Fruit fly (Drosophila melanogaster) whole organism, wandering third instar larva: ENCODE data around the gene Argk1.

Experiments
- Abd-B ChIP-seq: fragments of >200 bp; optimal IDR thresholded peaks from 2 replicates; lab custom pipeline; 2017; ENCODE audit warnings: missing biosample characterization, missing genetic modification characterization
- CG32264 ChIP-seq: fragments of 200-800 bp; sonication (Bioruptor generic); optimal IDR thresholded peaks from 2 replicates; lab custom pipeline; 2016; ENCODE audit warnings: missing biosample characterization, missing genetic modification characterization
- CG9705 ChIP-seq: fragments of 200-800 bp; sonication (Bioruptor generic); optimal IDR thresholded peaks from 2 replicates; lab custom pipeline; 2018; ENCODE audit warnings: missing biosample characterization, mild to moderate bottlenecking, missing genetic modification characterization
- CrebA ChIP-seq: fragments of 200-800 bp; sonication (Bioruptor generic); optimal IDR thresholded peaks from 2 replicates; lab custom pipeline; 2016; ENCODE audit warnings: missing biosample characterization, mild to moderate bottlenecking, missing genetic modification characterization, borderline replicate concordance
- Dfd ChIP-seq: fragments of >200 bp; optimal IDR thresholded peaks from 2 replicates; lab custom pipeline; 2017; ENCODE audit warnings: missing biosample characterization, missing genetic modification characterization
- Dif ChIP-seq: fragments of 200-275, 200-300 bp; sonication (Bioruptor generic); optimal IDR thresholded peaks from 2 replicates; lab custom pipeline; 2018; ENCODE audit warnings: missing biosample characterization, missing genetic modification characterization; ENCODE audit not compliant: partially characterized antibody
- GATAd ChIP-seq: sonication (Bioruptor generic); optimal IDR thresholded peaks from 2 replicates; lab custom pipeline; 2016; ENCODE audit warnings: missing biosample characterization, missing genetic modification characterization
- HLH106 ChIP-seq: fragments of 200-800 bp; optimal IDR thresholded peaks from 3 replicates; lab custom pipeline; 2019; ENCODE audit warnings: missing biosample characterization, mild to moderate bottlenecking, missing genetic modification characterization, moderate library complexity
- Hnf4 ChIP-seq: fragments of 200-800 bp; sonication (Bioruptor generic); optimal IDR thresholded peaks from 2 replicates; lab custom pipeline; 2016; ENCODE audit warnings: missing biosample characterization, mild to moderate bottlenecking, missing genetic modification characterization
- Hr83 ChIP-seq: fragments of 200-300 bp; sonication (Bioruptor generic); optimal IDR thresholded peaks from 2 replicates; lab custom pipeline; 2016; ENCODE audit warnings: missing biosample characterization, mild to moderate bottlenecking, missing genetic modification characterization, moderate library complexity; ENCODE audit not compliant: poor library complexity, severe bottlenecking
- Mio ChIP-seq: sonication (Bioruptor generic); optimal IDR thresholded peaks from 2 replicates; lab custom pipeline; 2016; ENCODE audit warnings: missing biosample characterization, missing genetic modification characterization
- Myc ChIP-seq: fragments of >200 bp; optimal IDR thresholded peaks from 2 replicates; lab custom pipeline; 2017
- N ChIP-seq: fragments of >200 bp; optimal IDR thresholded peaks from 2 replicates; lab custom pipeline; 2018; ENCODE audit warnings: missing biosample characterization, missing external identifiers, missing genetic modification characterization
- OdsH ChIP-seq: fragments of 200-800 bp; sonication (Bioruptor generic); optimal IDR thresholded peaks from 2 replicates; lab custom pipeline; 2016; ENCODE audit warnings: missing biosample characterization, mild to moderate bottlenecking, missing genetic modification characterization
- Rel ChIP-seq, 2 experiments: fragments of 200-800 bp; sonication (Bioruptor generic) in 1 of 2; optimal IDR thresholded peaks; 2 replicates in 1 of 2; 3 replicates in 1 of 2; lab custom pipeline; 2016 to 2019; ENCODE audit warnings: mild to moderate bottlenecking in 2 of 2, missing biosample characterization in 2 of 2, missing genetic modification characterization in 2 of 2, moderate library complexity in 1 of 2
- Sp1 ChIP-seq: fragments of 200-800 bp; sonication (Bioruptor generic); optimal IDR thresholded peaks from 3 replicates; lab custom pipeline; 2019; ENCODE audit warnings: missing biosample characterization, mild to moderate bottlenecking, missing genetic modification characterization, moderate library complexity
- Vsx2 ChIP-seq: fragments of 200-300, 225-300 bp; sonication (Bioruptor generic); optimal IDR thresholded peaks from 2 replicates; lab custom pipeline; 2018; ENCODE audit warnings: missing biosample characterization, missing genetic modification characterization; ENCODE audit not compliant: partially characterized antibody
- br ChIP-seq: fragments of 200-800 bp; sonication (Bioruptor generic); optimal IDR thresholded peaks from 2 replicates; lab custom pipeline; 2016; ENCODE audit warnings: missing biosample characterization, missing genetic modification characterization
- brk ChIP-seq: fragments of 200-800 bp; sonication (Bioruptor generic); optimal IDR thresholded peaks from 2 replicates; lab custom pipeline; 2016; ENCODE audit warnings: missing biosample characterization, mild to moderate bottlenecking, missing genetic modification characterization
- dmrt93B ChIP-seq: fragments of 200-800 bp; sonication (Bioruptor generic); optimal IDR thresholded peaks from 2 replicates; lab custom pipeline; 2018; ENCODE audit warnings: missing biosample characterization, mild to moderate bottlenecking, missing genetic modification characterization
- foxo ChIP-seq, 2 experiments: fragments of 200-800 bp; sonication (Bioruptor generic); optimal IDR thresholded peaks; 2 replicates in 1 of 2; 3 replicates in 1 of 2; lab custom pipeline; 2016 to 2017; ENCODE audit warnings: missing biosample characterization in 2 of 2, missing genetic modification characterization in 2 of 2
- fru ChIP-seq: fragments of 200-800 bp; sonication (Bioruptor generic); optimal IDR thresholded peaks from 3 replicates; lab custom pipeline; 2016; ENCODE audit warnings: missing biosample characterization, mild to moderate bottlenecking, missing genetic modification characterization
- jim ChIP-seq: fragments of 175-275, 200-325 bp; sonication (Bioruptor generic); optimal IDR thresholded peaks from 2 replicates; lab custom pipeline; 2016; ENCODE audit warnings: missing biosample characterization, mild to moderate bottlenecking, missing genetic modification characterization
- lola ChIP-seq: fragments of >200 bp; optimal IDR thresholded peaks from 2 replicates; lab custom pipeline; 2017; ENCODE audit warnings: missing biosample characterization, missing genetic modification characterization
- psq ChIP-seq: fragments of 200-800 bp; sonication (Bioruptor generic); optimal IDR thresholded peaks from 3 replicates; lab custom pipeline; 2017; ENCODE audit warnings: missing biosample characterization, mild to moderate bottlenecking, missing genetic modification characterization, moderate library complexity
- rgr ChIP-seq: fragments of 200-800 bp; sonication (Bioruptor generic); optimal IDR thresholded peaks from 3 replicates; lab custom pipeline; 2016; ENCODE audit warnings: missing biosample characterization, mild to moderate bottlenecking, missing genetic modification characterization
- sage ChIP-seq: fragments of 200-800 bp; sonication (Bioruptor generic); optimal IDR thresholded peaks from 2 replicates; lab custom pipeline; 2016; ENCODE audit warnings: missing biosample characterization, mild to moderate bottlenecking, missing genetic modification characterization
- sv ChIP-seq: fragments of 200-800 bp; sonication (Bioruptor generic); optimal IDR thresholded peaks from 3 replicates; lab custom pipeline; 2016; ENCODE audit warnings: missing biosample characterization, missing genetic modification characterization
- tai ChIP-seq: sonication (Bioruptor generic); optimal IDR thresholded peaks from 2 replicates; lab custom pipeline; 2016; ENCODE audit warnings: missing biosample characterization, missing genetic modification characterization

Argk1 gene

dm6 chr3L:9094980-9095425 lies 29.2 kb upstream of the Argk1 start:
- TF ChIP-seq psq (GFP tag; lab: Kevin White, UChicago) = no peak
- TF ChIP-seq Myc = peak; percentile 66
- TF ChIP-seq Hnf4 (GFP tag; lab: Kevin White, UChicago) = no peak
- TF ChIP-seq Vsx2 (GFP tag; lab: Kevin White, UChicago) = no peak
- TF ChIP-seq CrebA = no peak
- TF ChIP-seq brk (GFP tag; lab: Kevin White, UChicago) = no peak
- no peak for TF ChIP-seq Rel (GFP tag; optimal IDR thresholded peaks at IDR 0.05; lab: Kevin White, UChicago)
- peak; percentile 61 for TF ChIP-seq Rel (tag; optimal IDR thresholded peaks at IDR 0.05; lab: Kevin White, UChicago)
- no peak for TF ChIP-seq GATAd (GFP tag; lab: Kevin White, UChicago)
- no peak for TF ChIP-seq Sp1 (GFP tag; lab: Kevin White, UChicago)
- peak; percentile 7 for TF ChIP-seq br
- TF ChIP-seq, all 38 proteins: peak for 3

dm6 chr3L:9092356-9093103 lies 26.7 kb upstream of the Argk1 start, which contains the start of gene CG32032:
CG32032 (plus strand) TSS chr3L:9093053.
- no peak for TF ChIP-seq dmrt93B (GFP tag; lab: Kevin White, UChicago)
- TF ChIP-seq rgr (GFP tag; lab: Kevin White, UChicago) = peak; percentile 33
- TF ChIP-seq CG9705 (GFP tag; lab: Kevin White, UChicago) = no peak
- no peak for TF ChIP-seq Mio (GFP tag; lab: Kevin White, UChicago)
- TF ChIP-seq Hnf4 (GFP tag; lab: Kevin White, UChicago) = no peak
- TF ChIP-seq Dif (GFP tag; lab: Kevin White, UChicago) = no peak
- no peak for TF ChIP-seq Rel (GFP tag; optimal IDR thresholded peaks at IDR 0.05; lab: Kevin White, UChicago)
- no peak for TF ChIP-seq Rel (tag; optimal IDR thresholded peaks at IDR 0.05; lab: Kevin White, UChicago)
- TF ChIP-seq br = peak; percentile 6
- TF ChIP-seq sv (GFP tag; lab: Kevin White, UChicago) = no peak
- peak; percentile 16 for TF ChIP-seq psq (GFP tag; lab: Kevin White, UChicago)

DNA sequence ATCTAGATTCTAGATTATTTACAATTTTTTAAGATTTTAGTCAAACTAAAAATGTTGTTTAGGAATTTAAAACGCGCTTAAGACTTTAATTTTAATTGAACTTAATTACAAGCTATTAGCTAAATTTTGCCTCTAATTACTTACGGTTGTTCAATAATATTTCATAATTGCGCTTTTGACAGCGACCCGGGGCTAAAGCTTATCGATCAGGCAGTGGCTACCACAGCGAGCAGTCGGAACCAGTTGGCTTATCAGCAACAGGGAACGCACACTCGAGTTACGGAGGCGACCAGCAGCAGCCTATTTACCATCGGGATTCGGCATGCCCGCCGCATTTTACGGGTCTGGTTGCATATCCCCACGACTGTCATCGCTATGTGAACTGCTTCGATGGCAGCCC lies 9.1 kb upstream of the Argk1 start:
- TF ChIP-seq jim (no peak), foxo (GFP tag; optimal IDR thresholded peaks at IDR 0.05; lab: Kevin White, UChicago) (no peak), GATAd (GFP tag; lab: Kevin White, UChicago) (no peak), N (GFP tag; lab: Kevin White, UChicago) (no peak), fru (no peak), CG32264 (no peak), OdsH (GFP tag; lab: Kevin White, UChicago) (no peak), Hr83 (no peak), Mio (GFP tag; lab: Kevin White, UChicago) (no peak), rgr (GFP tag; lab: Kevin White, UChicago) (no peak), HLH106 (tag; lab: Kevin White, UChicago) (no peak), sage (GFP tag; lab: Kevin White, UChicago) (no peak), Dfd (no peak), psq (GFP tag; lab: Kevin White, UChicago) (no peak), lola (GFP tag; lab: Kevin White, UChicago) (no peak), Abd-B (GFP tag; lab: Kevin White, UChicago) (no peak), Vsx2 (GFP tag; lab: Kevin White, UChicago) (no peak), tai (GFP tag; lab: Kevin White, UChicago) (no peak)

DNA sequence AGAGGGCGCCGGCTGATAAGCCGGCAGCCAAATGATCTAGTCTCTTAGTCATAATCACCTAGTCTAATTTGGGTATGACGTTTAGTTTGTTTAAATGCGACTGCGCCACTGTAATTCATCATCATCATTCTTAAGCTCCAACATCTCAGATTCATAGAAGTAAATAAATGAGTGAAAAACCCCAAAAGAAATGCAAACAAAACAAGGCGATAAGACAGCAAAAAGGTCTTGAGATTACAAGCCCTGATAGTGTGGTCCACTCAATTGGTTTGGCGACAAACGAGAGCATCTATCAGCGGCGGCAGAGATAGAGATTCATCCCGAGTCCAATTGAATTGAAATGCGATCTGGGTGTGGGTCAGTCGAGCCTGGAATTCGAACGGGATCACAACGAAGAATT lies 8.5 kb upstream of the Argk1 start, which contains the start of gene teq:
TSS of gene teq (plus strand) at position 359 of the 400 bp plus-strand sequence.
- TF ChIP-seq Rel (GFP tag; optimal IDR thresholded peaks at IDR 0.05; lab: Kevin White, UChicago) (no peak), Rel (tag; optimal IDR thresholded peaks at IDR 0.05; lab: Kevin White, UChicago) (peak; percentile 84), sage (GFP tag; lab: Kevin White, UChicago) (no peak), br (no peak)
